Worm (Caenorhabditis elegans) whole organism, young adult: ENCODE results near the gene T01C4.8.
A peak's percentile ranks its signal among the peaks of the same experiment; 100 is the strongest.

Experiments used
- B0035.1 ChIP-seq: sonication (generic microtip); optimal IDR thresholded peaks from 2 replicates; lab custom pipeline; 2016; ENCODE audit warnings: missing genetic modification characterization, mild to moderate bottlenecking, missing compliant biosample characterization, missing genotype, missing genetic modification reagents
- B0261.1 ChIP-seq: sonication (generic microtip); optimal IDR thresholded peaks from 2 replicates; lab custom pipeline; 2016; ENCODE audit warnings: mild to moderate bottlenecking, missing genetic modification characterization, moderate library complexity, missing compliant biosample characterization
- F22D6.2 ChIP-seq: sonication (generic microtip); optimal IDR thresholded peaks from 2 replicates; lab custom pipeline; 2016; ENCODE audit warnings: mild to moderate bottlenecking, missing genetic modification characterization, missing compliant biosample characterization
- F37B4.10 ChIP-seq: fragments of 200-800 bp; sonication (Bioruptor generic); IDR thresholded peaks from 2 replicates; pipeline ENCODE4 v1.3.6; 2022; ENCODE audit warnings: missing genetic modification characterization, missing compliant biosample characterization
- F49E8.2 ChIP-seq: sonication (generic microtip); optimal IDR thresholded peaks from 3 replicates; lab custom pipeline; 2017; ENCODE audit warnings: missing genetic modification characterization, mild to moderate bottlenecking, missing compliant biosample characterization, antibody characterized with exemption, moderate library complexity; ENCODE audit not compliant: insufficient read depth
- K12H6.12 ChIP-seq: fragments of 200-800 bp; sonication (Bioruptor generic); optimal IDR thresholded peaks from 2 replicates; lab custom pipeline; 2018; ENCODE audit warnings: mild to moderate bottlenecking, missing genetic modification characterization, missing compliant biosample characterization
- Y53F4B.3 ChIP-seq: fragments of 200-800 bp; sonication (Bioruptor generic); IDR thresholded peaks from 2 replicates; pipeline ENCODE4 v1.3.6; 2022; ENCODE audit warnings: missing genetic modification reagents, missing genetic modification characterization, missing compliant biosample characterization
- Y53G8AR.9 ChIP-seq: fragments of 200-800 bp; sonication (Bioruptor generic); conservative IDR thresholded peaks from 2 replicates; pipeline ENCODE4 v1.3.6; 2022; ENCODE audit warnings: missing genetic modification reagents, missing genetic modification characterization, missing compliant biosample characterization
- Y95B8A.8 ChIP-seq: fragments of 200-800 bp; sonication (Bioruptor generic); IDR thresholded peaks from 2 replicates; pipeline ENCODE4 v1.3.6; 2022; ENCODE audit warnings: missing genetic modification reagents, missing genetic modification characterization, missing compliant biosample characterization
- athp-1 ChIP-seq: sonication (generic microtip); optimal IDR thresholded peaks from 2 replicates; lab custom pipeline; 2017; ENCODE audit warnings: mild to moderate bottlenecking, missing genetic modification characterization, missing compliant biosample characterization
- cebp-1 ChIP-seq, 2 experiments: fragments of 200-800 bp in 1 of 2; sonication (Bioruptor generic) in 1 of 2; sonication (generic microtip) in 1 of 2; IDR thresholded peaks in 1 of 2; optimal IDR thresholded peaks in 1 of 2; 2 replicates each; pipeline versions ENCODE4 v1.3.6 to Lab custom; 2017 to 2022; ENCODE audit warnings: missing compliant biosample characterization in 2 of 2, missing genetic modification characterization in 2 of 2, mild to moderate bottlenecking in 1 of 2, missing genetic modification reagents in 1 of 2, moderate library complexity in 1 of 2
- cebp-2 ChIP-seq: fragments of 200-800 bp; sonication (Bioruptor generic); IDR thresholded peaks from 2 replicates; pipeline ENCODE4 v1.3.6; 2022; ENCODE audit warnings: missing genetic modification characterization, missing compliant biosample characterization
- ceh-27 ChIP-seq: fragments of 200-800 bp; sonication (Bioruptor generic); optimal IDR thresholded peaks from 2 replicates; lab custom pipeline; 2018; ENCODE audit warnings: mild to moderate bottlenecking, missing genetic modification characterization, moderate library complexity, missing compliant biosample characterization
- ceh-40 ChIP-seq: fragments of 200-800 bp; sonication (Bioruptor generic); IDR thresholded peaks from 2 replicates; pipeline ENCODE4 v1.3.6; 2022; ENCODE audit warnings: missing genetic modification characterization, missing compliant biosample characterization
- chd-7 ChIP-seq: sonication (generic microtip); optimal IDR thresholded peaks from 2 replicates; lab custom pipeline; 2016; ENCODE audit warnings: mild to moderate bottlenecking, missing genetic modification characterization, moderate library complexity, missing compliant biosample characterization
- dox-1 ChIP-seq: fragments of 200-800 bp; sonication (Bioruptor generic); IDR thresholded peaks from 2 replicates; pipeline ENCODE4 v1.3.6; 2022; ENCODE audit warnings: missing genetic modification reagents, missing genetic modification characterization, missing compliant biosample characterization
- efl-1 ChIP-seq: fragments of 150-350 bp; optimal IDR thresholded peaks from 2 replicates; lab custom pipeline; 2014; ENCODE audit warnings: missing biosample characterization, missing genetic modification reagents, missing genetic modification characterization
- egl-18 ChIP-seq: fragments of 200-800 bp; sonication (Bioruptor generic); IDR thresholded peaks from 2 replicates; pipeline ENCODE4 v1.3.6; 2022; ENCODE audit warnings: missing genetic modification reagents, missing genetic modification characterization, missing compliant biosample characterization
- egl-44 ChIP-seq: fragments of 200-800 bp; sonication (Bioruptor generic); IDR thresholded peaks from 2 replicates; pipeline ENCODE4 v1.3.6; 2022; ENCODE audit warnings: missing genetic modification reagents, missing genetic modification characterization, missing compliant biosample characterization
- ekl-4 ChIP-seq: fragments of 200-800 bp; sonication (Bioruptor generic); IDR thresholded peaks from 2 replicates; pipeline ENCODE4 v1.3.6; 2022; ENCODE audit warnings: missing genetic modification reagents, missing genetic modification characterization, missing compliant biosample characterization
- fkh-3 ChIP-seq: sonication (generic microtip); optimal IDR thresholded peaks from 2 replicates; lab custom pipeline; 2016; ENCODE audit warnings: mild to moderate bottlenecking, missing genetic modification characterization, missing compliant biosample characterization
- hlh-12 ChIP-seq: sonication (generic microtip); optimal IDR thresholded peaks from 2 replicates; lab custom pipeline; 2016; ENCODE audit warnings: missing genetic modification characterization, missing compliant biosample characterization
- hmg-1.2 ChIP-seq: fragments of 200-800 bp; sonication (Bioruptor generic); IDR thresholded peaks from 2 replicates; pipeline ENCODE4 v1.3.6; 2022; ENCODE audit warnings: missing genetic modification reagents, missing genetic modification characterization, missing compliant biosample characterization
- hrde-1 ChIP-seq: sonication (generic microtip); optimal IDR thresholded peaks from 2 replicates; lab custom pipeline; 2016; ENCODE audit warnings: missing genetic modification characterization, mild to moderate bottlenecking, missing compliant biosample characterization, moderate library complexity, missing genotype, missing genetic modification reagents, borderline replicate concordance
- madf-10 ChIP-seq: sonication (generic microtip); optimal IDR thresholded peaks from 2 replicates; lab custom pipeline; 2016; ENCODE audit warnings: mild to moderate bottlenecking, missing genetic modification characterization, missing compliant biosample characterization
- mcd-1 ChIP-seq: fragments of 200-800 bp; sonication (Bioruptor generic); IDR thresholded peaks from 2 replicates; pipeline ENCODE4 v1.3.6; 2022; ENCODE audit warnings: missing genetic modification reagents, missing genetic modification characterization, missing compliant biosample characterization
- nhr-90 ChIP-seq: sonication (generic microtip); optimal IDR thresholded peaks from 2 replicates; lab custom pipeline; 2016; ENCODE audit warnings: missing genotype, mild to moderate bottlenecking, missing genetic modification characterization, missing compliant biosample characterization
- repo-1 ChIP-seq: sonication (generic microtip); optimal IDR thresholded peaks from 2 replicates; lab custom pipeline; 2017; ENCODE audit warnings: mild to moderate bottlenecking, missing genetic modification characterization, missing compliant biosample characterization
- sea-2 ChIP-seq: fragments of 200-800 bp; sonication (Bioruptor generic); IDR thresholded peaks from 2 replicates; pipeline ENCODE4 v1.3.6; 2022; ENCODE audit warnings: missing genetic modification characterization, missing compliant biosample characterization
- snpc-4 ChIP-seq, 5 experiments: fragments of 150-350 bp in 1 of 5; sonication (generic microtip) in 4 of 5; optimal IDR thresholded peaks; 2 replicates each; lab custom pipeline; 2014 to 2018; ENCODE audit warnings: missing genetic modification characterization in 5 of 5, missing biosample characterization in 3 of 5, antibody characterized with exemption in 2 of 5, mild to moderate bottlenecking in 2 of 5, missing compliant biosample characterization in 2 of 5, missing genotype in 2 of 5, moderate library complexity in 2 of 5, missing genetic modification reagents in 1 of 5
- zfh-2 ChIP-seq: fragments of 200-800 bp; sonication (Bioruptor generic); conservative IDR thresholded peaks from 2 replicates; pipeline ENCODE4 v1.3.6; 2022; ENCODE audit warnings: missing genetic modification reagents, missing genetic modification characterization, missing compliant biosample characterization
- zim-3 ChIP-seq: sonication (generic microtip); optimal IDR thresholded peaks from 2 replicates; lab custom pipeline; 2017; ENCODE audit warnings: mild to moderate bottlenecking, missing genetic modification characterization, moderate library complexity, missing compliant biosample characterization
- ztf-25 ChIP-seq: fragments of 200-800 bp; sonication (Bioruptor generic); IDR thresholded peaks from 2 replicates; pipeline ENCODE4 v1.3.6; 2022; ENCODE audit warnings: missing genetic modification reagents, missing genetic modification characterization, missing compliant biosample characterization

The T01C4.8 gene

ce11 chrV:7112223-7112622 lies 17.1 kb downstream of the T01C4.8 start:
- TF ChIP-seq ceh-27 (GFP tag; lab: Kevin White, UChicago) (peak; percentile 45), fkh-3 (tag; lab: Kevin White, UChicago) (no peak)

ce11 chrV:7111276-7111675 lies 18.1 kb downstream of the T01C4.8 start:
- no peak for TF ChIP-seq nhr-90
- no peak for TF ChIP-seq efl-1 (GFP tag; lab: Kevin White, UChicago)
- no peak for TF ChIP-seq F37B4.10
- no peak for TF ChIP-seq egl-44 (GFP tag; lab: Robert Waterston, UW)
- TF ChIP-seq chd-7 (tag; lab: Kevin White, UChicago) = no peak
- TF ChIP-seq Y53F4B.3 = no peak
- no peak for TF ChIP-seq dox-1
- TF ChIP-seq snpc-4 (GFP tag; optimal IDR thresholded peaks at IDR 0.05; lab: Kevin White, UChicago) = no peak
- no peak for TF ChIP-seq snpc-4 (tag; optimal IDR thresholded peaks at IDR 0.05; lab: Kevin White, UChicago)
- no peak for TF ChIP-seq zim-3 (tag; lab: Kevin White, UChicago)
- TF ChIP-seq ekl-4 = no peak
- no peak for TF ChIP-seq athp-1 (tag; lab: Kevin White, UChicago)
- no peak for TF ChIP-seq cebp-2 (GFP tag; lab: Robert Waterston, UW)

- TF ChIP-seq sea-2 (no peak), cebp-1 (GFP tag; IDR thresholded peaks at IDR 0.05; lab: Robert Waterston, UW) (no peak), cebp-1 (tag; optimal IDR thresholded peaks at IDR 0.05; lab: Kevin White, UChicago) (no peak), hmg-1.2 (no peak), hrde-1 (tag; lab: Kevin White, UChicago) (no peak), B0261.1 (no peak)
Observed at ce11 chrV:7110370-7110769, 19.0 kb downstream of the T01C4.8 start.

- TF ChIP-seq madf-10 (no peak), ekl-4 (no peak), zfh-2 (peak; percentile 67; the same call in 1 of the 2 replicates), repo-1 (tag; lab: Kevin White, UChicago) (no peak), egl-18 (GFP tag; lab: Robert Waterston, UW) (0 out of 2 replicates have a peak, but pooled peaks have one; percentile 65), F22D6.2 (no peak), Y95B8A.8 (GFP tag; lab: Robert Waterston, UW) (no peak), hrde-1 (tag; lab: Kevin White, UChicago) (no peak), K12H6.12 (tag; lab: Kevin White, UChicago) (no peak), ceh-40 (no peak), F49E8.2 (tag; lab: Kevin White, UChicago) (no peak), ztf-25 (GFP tag; lab: Robert Waterston, UW) (no peak), B0035.1 (tag; lab: Kevin White, UChicago) (no peak), mcd-1 (no peak)
Observed at ce11 chrV:7106499-7107152, 22.7 kb downstream of the T01C4.8 start.

- TF ChIP-seq Y95B8A.8 (GFP tag; lab: Robert Waterston, UW) (no peak), hlh-12 (tag; lab: Kevin White, UChicago) (no peak), Y53G8AR.9 (GFP tag; lab: Robert Waterston, UW) (no peak)
Observed at ce11 chrV:7103247-7103646, 26.1 kb downstream of the T01C4.8 start, which contains the start of gene odr-2. TSS of gene odr-2 (plus strand) at chrV:7103547.
